Worm (Caenorhabditis elegans) whole organism, young adult: Measurements from ENCODE around the gene hsp-43.

ENCODE experiments used
- F55B11.4 ChIP-seq: sonication (generic microtip); optimal IDR thresholded peaks from 2 replicates; lab custom pipeline; 2016; ENCODE audit warnings: missing compliant biosample characterization, missing genetic modification characterization, borderline replicate concordance; ENCODE audit not compliant: insufficient read depth
- ama-1 ChIP-seq, 3 experiments: fragments of 150-350 bp in 1 of 3; sonication (generic microtip) in 2 of 3; optimal IDR thresholded peaks; 2 replicates each; lab custom pipeline; 2014 to 2018; ENCODE audit warnings: missing biosample characterization in 2 of 3, missing genetic modification characterization in 2 of 3, missing genetic modification reagents in 2 of 3
- sea-2 ChIP-seq: fragments of 200-800 bp; sonication (Bioruptor generic); IDR thresholded peaks from 2 replicates; pipeline ENCODE4 v1.3.6; 2022; ENCODE audit warnings: missing genetic modification characterization, missing compliant biosample characterization

DNA sequence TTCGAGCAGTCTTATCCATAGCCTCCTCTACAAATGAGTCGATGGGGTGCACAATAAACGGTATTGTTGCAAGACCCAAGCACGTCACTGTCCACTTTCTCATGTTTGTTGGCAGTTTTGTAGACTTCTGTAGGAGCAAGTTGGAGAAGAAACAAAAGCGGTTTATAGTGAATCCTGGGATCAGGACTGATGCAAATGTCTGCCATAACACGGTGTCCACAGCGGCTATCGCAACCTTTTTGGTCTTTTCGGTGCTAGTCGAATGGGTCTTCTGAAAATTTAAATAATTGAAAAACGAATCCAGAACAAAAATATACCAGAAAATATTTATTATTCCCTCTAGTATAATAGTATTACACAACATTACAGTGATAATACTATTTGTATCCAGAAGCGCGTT is 30.0 kb downstream of the hsp-43 start:
- TF ChIP-seq F55B11.4 (no peak), ama-1 (optimal IDR thresholded peaks at IDR 0.05; lab: Kevin White, UChicago) (no peak), ama-1 (GFP tag; optimal IDR thresholded peaks at IDR 0.05; lab: Kevin White, UChicago) (no peak), sea-2 (GFP tag; lab: Robert Waterston, UW) (no peak)
